Worm (Caenorhabditis elegans): ENCODE measurements around the gene rpl-7A.

rpl-7A gene

DNA sequence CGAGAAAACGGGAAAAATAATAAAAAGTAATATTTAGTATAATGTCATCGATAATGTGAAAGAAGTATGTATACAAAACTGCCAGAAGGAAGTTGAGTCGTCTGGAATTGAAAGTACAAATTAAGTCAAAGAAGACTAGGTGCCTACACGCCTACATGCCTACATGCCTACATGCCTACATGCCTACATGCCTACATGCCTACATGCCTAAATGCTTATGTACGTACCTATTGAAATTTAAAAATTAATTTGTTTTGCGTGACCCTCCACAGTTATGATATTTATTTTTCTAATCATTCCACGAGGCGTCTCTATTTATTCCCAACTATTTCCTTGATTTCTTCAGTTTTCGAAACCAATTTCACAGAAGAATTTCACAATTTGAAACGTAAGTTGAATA, 39.5 kb upstream of the rpl-7A start, which contains the start of the genes str-185 and R08C7.5:
TSS of gene str-185 (minus strand) at position 101 of the 400 bp plus-strand sequence.
TSS of gene R08C7.5 (plus strand) at position 329 of the 400 bp plus-strand sequence.
- TF ChIP-seq nhr-11 (tag; optimal IDR thresholded peaks at IDR 0.05) = no peak
- no peak for TF ChIP-seq D1046.2 (GFP tag; IDR thresholded peaks at IDR 0.05)
- no peak for TF ChIP-seq snpc-4 (tag; optimal IDR thresholded peaks at IDR 0.05)
- no peak for TF ChIP-seq zip-2 (tag; optimal IDR thresholded peaks at IDR 0.05)
- no peak for TF ChIP-seq mxl-2 (GFP tag; conservative IDR thresholded peaks at IDR 0.05)
- no peak for TF ChIP-seq daf-12 (tag; optimal IDR thresholded peaks at IDR 0.05)
- no peak for TF ChIP-seq madf-9 (GFP tag; conservative IDR thresholded peaks at IDR 0.05)
- no peak for TF ChIP-seq ceh-20 (GFP tag; IDR thresholded peaks at IDR 0.05)
- no peak for TF ChIP-seq F10B5.3 (tag; optimal IDR thresholded peaks at IDR 0.05)
- no peak for TF ChIP-seq hlh-11 (tag; optimal IDR thresholded peaks at IDR 0.05)
- no peak for TF ChIP-seq F49E8.2 (tag; optimal IDR thresholded peaks at IDR 0.05; ENCODE audit: borderline replicate concordance)
- no peak for TF ChIP-seq tra-1 (GFP tag; IDR thresholded peaks at IDR 0.05)
- no peak for TF ChIP-seq cey-2 (tag; optimal IDR thresholded peaks at IDR 0.05; ENCODE audit: borderline replicate concordance, insufficient read depth)

DNA sequence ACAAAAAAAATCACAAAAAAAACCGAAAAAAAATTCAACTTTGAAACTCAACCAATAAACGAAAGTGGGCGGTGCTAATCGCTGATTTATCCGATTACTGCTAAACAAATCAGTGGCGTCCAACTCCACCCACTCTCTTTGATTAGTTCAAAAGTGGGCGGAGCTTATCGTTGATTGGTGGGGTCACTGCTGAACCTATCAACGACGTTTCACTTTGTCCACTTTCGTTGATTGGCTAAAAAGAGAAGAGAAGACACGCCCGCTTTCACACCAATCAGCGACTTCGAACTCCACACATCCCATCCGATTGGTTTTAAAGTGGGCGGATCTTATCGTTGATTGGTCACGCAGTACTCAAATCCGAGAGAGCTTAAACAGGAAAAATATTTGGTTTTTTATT, 33.5 kb upstream of the rpl-7A start:
- TF ChIP-seq unc-62 (GFP tag; optimal IDR thresholded peaks at IDR 0.05 in 1 of 2) = peak in 1 of 2 experiments; percentile 55
- no peak for TF ChIP-seq unc-62 (tag; optimal IDR thresholded peaks at IDR 0.05)
- no peak for TF ChIP-seq ctbp-1 (GFP tag; IDR thresholded peaks at IDR 0.05)

DNA sequence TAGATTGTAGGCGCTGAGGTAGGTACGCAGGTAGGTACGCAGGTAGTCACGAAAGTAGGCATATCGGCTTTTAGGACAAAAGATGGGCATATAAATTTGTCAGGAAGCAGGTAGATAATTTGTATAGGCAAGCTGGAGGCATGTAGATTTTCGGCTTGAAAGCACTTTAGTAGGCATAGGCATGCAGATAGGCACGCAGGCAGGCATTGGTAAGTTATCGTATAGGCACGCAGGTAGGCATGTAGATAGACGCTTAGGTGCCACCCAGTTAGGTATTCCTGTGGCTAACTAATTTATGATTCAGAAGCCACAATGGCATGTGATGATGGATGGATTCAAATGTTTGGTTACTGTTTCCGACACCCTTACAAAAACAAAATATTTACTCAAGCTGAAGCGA, 32.6 kb upstream of the rpl-7A start:
- TF ChIP-seq T26A8.4 (GFP tag; IDR thresholded peaks at IDR 0.05) (no peak), unc-62 (GFP tag; optimal IDR thresholded peaks at IDR 0.05 in 1 of 2) (peak in 1 of 2 experiments; percentile 95), unc-62 (tag; optimal IDR thresholded peaks at IDR 0.05) (no peak)

DNA sequence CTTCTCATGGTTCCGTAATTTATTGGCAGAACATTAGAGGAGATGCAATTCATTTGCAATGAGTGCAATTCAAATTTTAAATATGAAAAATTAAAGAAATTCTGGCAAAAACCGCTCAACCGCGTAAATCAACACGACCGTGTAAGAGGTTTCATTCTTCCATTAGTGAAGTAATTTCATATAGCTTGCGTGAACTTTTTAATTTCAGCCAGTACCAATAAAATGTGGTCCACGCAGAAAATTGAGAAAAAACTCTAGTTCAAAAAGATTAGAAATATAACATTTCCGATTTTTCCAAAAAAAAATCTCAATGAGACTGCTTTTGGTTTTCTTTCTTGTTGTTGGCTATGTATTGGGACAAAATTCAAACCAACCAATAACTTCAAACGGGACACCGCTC, 31.6 kb upstream of the rpl-7A start, which contains the start of gene clec-175:
TSS of gene clec-175 (plus strand) at position 301 of the 400 bp plus-strand sequence.
- no peak for TF ChIP-seq Y75B8A.6 (GFP tag; IDR thresholded peaks at IDR 0.05)
- TF ChIP-seq nhr-11 (tag; optimal IDR thresholded peaks at IDR 0.05) = no peak
- no peak for TF ChIP-seq aly-2 (tag; optimal IDR thresholded peaks at IDR 0.05)
- TF ChIP-seq vab-7 (GFP tag; IDR thresholded peaks at IDR 0.05) = no peak
- no peak for TF ChIP-seq lin-39 (tag; optimal IDR thresholded peaks at IDR 0.05)
- no peak for TF ChIP-seq tag-97 (GFP tag; IDR thresholded peaks at IDR 0.05)
- no peak for TF ChIP-seq nhr-28 (tag; optimal IDR thresholded peaks at IDR 0.05)
- no peak for TF ChIP-seq T26A8.4 (GFP tag; IDR thresholded peaks at IDR 0.05)
- no peak for TF ChIP-seq tra-1 (GFP tag; IDR thresholded peaks at IDR 0.05)
- TF ChIP-seq nhr-102 (tag; optimal IDR thresholded peaks at IDR 0.05) = no peak
- TF ChIP-seq T20F7.1 (GFP tag; optimal IDR thresholded peaks at IDR 0.05) = no peak
- TF ChIP-seq zip-2 (tag; optimal IDR thresholded peaks at IDR 0.05) = no peak
- TF ChIP-seq ceh-32 (tag; optimal IDR thresholded peaks at IDR 0.05; ENCODE audit: poor library complexity) = no peak
- no peak for TF ChIP-seq F37D6.2 (tag; optimal IDR thresholded peaks at IDR 0.05)
- TF ChIP-seq zip-11 (GFP tag; IDR thresholded peaks at IDR 0.05) = no peak
- TF ChIP-seq daf-19 (GFP tag; conservative IDR thresholded peaks at IDR 0.05) = no peak
- no peak for TF ChIP-seq fos-1 (tag; optimal IDR thresholded peaks at IDR 0.05)

DNA sequence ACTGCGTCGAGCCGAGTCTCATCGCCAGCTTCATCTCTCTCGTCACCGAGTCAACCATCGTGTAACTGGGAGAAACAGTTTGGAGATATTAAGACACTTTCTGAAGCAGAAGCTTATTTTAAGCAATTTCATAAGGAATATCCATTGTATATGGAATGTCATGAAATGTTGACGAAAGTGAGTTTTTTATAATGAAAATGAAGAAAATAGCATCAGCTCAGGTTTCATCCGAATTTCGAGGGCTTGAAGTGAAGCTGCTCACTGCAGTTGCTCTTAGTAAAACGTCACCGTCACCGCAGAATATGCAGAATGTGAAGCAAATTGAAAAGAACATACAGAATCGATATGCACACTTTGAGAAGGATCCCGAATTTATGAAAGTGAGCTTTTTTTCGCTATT, 22.7 kb upstream of the rpl-7A start:
- TF ChIP-seq unc-62 (GFP tag; optimal IDR thresholded peaks at IDR 0.05 in 1 of 2) = peak in 1 of 2 experiments; percentile 84
- no peak for TF ChIP-seq unc-62 (tag; optimal IDR thresholded peaks at IDR 0.05)
- peak; percentile 86 for TF ChIP-seq aha-1 (tag)
- no peak for TF ChIP-seq hlh-30 (tag; optimal IDR thresholded peaks at IDR 0.05; ENCODE audit: insufficient read depth)
- no peak for TF ChIP-seq vab-7 (GFP tag; IDR thresholded peaks at IDR 0.05)
- peak; percentile 18 for TF ChIP-seq gei-8 (GFP tag; optimal IDR thresholded peaks at IDR 0.05)
- peak; percentile 10 for TF ChIP-seq sdz-12 (GFP tag; optimal IDR thresholded peaks at IDR 0.05)
- no peak for TF ChIP-seq Y48G9A.11 (GFP tag; IDR thresholded peaks at IDR 0.05)
- TF ChIP-seq duxl-1 (tag; optimal IDR thresholded peaks at IDR 0.05; ENCODE audit: poor library complexity) = no peak
- TF ChIP-seq nhr-77 (tag; optimal IDR thresholded peaks at IDR 0.05) = no peak
- TF ChIP-seq arid-1 (GFP tag; conservative IDR thresholded peaks at IDR 0.05) = no peak
- TF ChIP-seq lin-1 (GFP tag; IDR thresholded peaks at IDR 0.05) = no peak
